Fruit fly (Drosophila melanogaster) whole organism, embryonic: Measurements from ENCODE around the gene CG13894.

ENCODE experiments used
- ATbp ChIP-seq: fragments of 200-800 bp; sonication (Bioruptor generic); optimal IDR thresholded peaks from 2 replicates; lab custom pipeline; 2017; ENCODE audit warnings: missing biosample characterization, mild to moderate bottlenecking, missing genetic modification characterization, missing genetic modification reagents
- CG10209 ChIP-seq: fragments of 200-800 bp; sonication (Bioruptor generic); optimal IDR thresholded peaks from 3 replicates; lab custom pipeline; 2017; ENCODE audit warnings: missing biosample characterization, mild to moderate bottlenecking, missing genetic modification characterization, missing genetic modification reagents
- CG10366 ChIP-seq: fragments of 200-800 bp; sonication (Bioruptor generic); IDR thresholded peaks from 2 replicates; pipeline ENCODE4 v1.3.6; 2022; ENCODE audit warnings: missing biosample characterization, missing genetic modification characterization
- CG11456 ChIP-seq: fragments of 200-800 bp; sonication (Bioruptor generic); IDR thresholded peaks from 3 replicates; pipeline ENCODE4 v1.3.6; 2022; ENCODE audit warnings: missing biosample characterization, missing genetic modification characterization
- CG12769 ChIP-seq: fragments of 200-800 bp; sonication (Bioruptor generic); optimal IDR thresholded peaks from 2 replicates; lab custom pipeline; 2019; ENCODE audit warnings: missing biosample characterization, mild to moderate bottlenecking, missing genetic modification characterization, moderate library complexity
- CG17359 ChIP-seq: fragments of 200-800 bp; sonication (Bioruptor generic); optimal IDR thresholded peaks from 3 replicates; lab custom pipeline; 2018; ENCODE audit warnings: missing biosample characterization, mild to moderate bottlenecking, missing genetic modification characterization, moderate library complexity
- CG17568 ChIP-seq: fragments of 200-800 bp; sonication (Bioruptor generic); optimal IDR thresholded peaks from 2 replicates; lab custom pipeline; 2018; ENCODE audit warnings: missing biosample characterization, mild to moderate bottlenecking, missing genetic modification characterization, moderate library complexity
- CG18262 ChIP-seq: fragments of 200-800 bp; optimal IDR thresholded peaks from 3 replicates; lab custom pipeline; 2019; ENCODE audit warnings: missing biosample characterization, mild to moderate bottlenecking, missing genetic modification characterization, moderate library complexity
- CG2129 ChIP-seq: fragments of 200-800 bp; sonication (Bioruptor generic); IDR thresholded peaks from 2 replicates; pipeline ENCODE4 v1.3.6; 2022; ENCODE audit warnings: missing biosample characterization, missing genetic modification characterization; ENCODE audit not compliant: partially characterized antibody
- CG2199 ChIP-seq: fragments of 200-800 bp; sonication (Bioruptor generic); IDR thresholded peaks from 3 replicates; pipeline ENCODE4 v1.3.6; 2022; ENCODE audit warnings: missing biosample characterization, missing genetic modification characterization
- CG32772 ChIP-seq: fragments of 200-800 bp; sonication (Bioruptor generic); IDR thresholded peaks from 2 replicates; pipeline ENCODE4 v1.3.6; 2022; ENCODE audit warnings: missing biosample characterization, missing genetic modification characterization
- CG5245 ChIP-seq: fragments of 200-800 bp; sonication (Bioruptor generic); optimal IDR thresholded peaks from 3 replicates; lab custom pipeline; 2016; ENCODE audit warnings: missing biosample characterization, missing genetic modification characterization
- CG6175 ChIP-seq: fragments of 200-800 bp; sonication (Bioruptor generic); IDR thresholded peaks from 3 replicates; pipeline ENCODE4 v1.3.6; 2022; ENCODE audit warnings: missing biosample characterization, missing genetic modification characterization
- CG6254 ChIP-seq: fragments of 200-800 bp; sonication (Bioruptor generic); optimal IDR thresholded peaks from 3 replicates; lab custom pipeline; 2017; ENCODE audit warnings: mild to moderate bottlenecking, missing biosample characterization, missing genetic modification reagents, missing genetic modification characterization
- CG7745 ChIP-seq: fragments of 200-800 bp; sonication (Bioruptor generic); optimal IDR thresholded peaks from 2 replicates; lab custom pipeline; 2018; ENCODE audit warnings: missing biosample characterization, mild to moderate bottlenecking, missing genetic modification characterization, moderate library complexity
- CG7963 ChIP-seq: fragments of 200-800 bp; sonication (Bioruptor generic); IDR thresholded peaks from 3 replicates; pipeline ENCODE4 v1.3.6; 2022; ENCODE audit warnings: missing biosample characterization, missing genetic modification characterization; ENCODE audit not compliant: partially characterized antibody
- Chrac-16 ChIP-seq: fragments of 200-800 bp; sonication (Bioruptor generic); optimal IDR thresholded peaks from 3 replicates; lab custom pipeline; 2016; ENCODE audit warnings: missing biosample characterization, missing genetic modification characterization
- HLHmδ ChIP-seq: fragments of 200-800 bp; sonication (Bioruptor generic); optimal IDR thresholded peaks from 2 replicates; lab custom pipeline; 2018; ENCODE audit warnings: missing biosample characterization, mild to moderate bottlenecking, missing genetic modification characterization, moderate library complexity
- Lhr ChIP-seq: fragments of 200-800 bp; sonication (Bioruptor generic); optimal IDR thresholded peaks from 3 replicates; lab custom pipeline; 2017; ENCODE audit warnings: mild to moderate bottlenecking, missing biosample characterization, missing genetic modification reagents, missing genetic modification characterization
- Myb ChIP-seq: fragments of 200-800 bp; sonication (Bioruptor generic); optimal IDR thresholded peaks from 2 replicates; lab custom pipeline; 2016; ENCODE audit warnings: missing biosample characterization, missing genetic modification characterization
- ac ChIP-seq: fragments of 200-800 bp; sonication (Bioruptor generic); optimal IDR thresholded peaks from 3 replicates; lab custom pipeline; 2017; ENCODE audit warnings: missing biosample characterization, mild to moderate bottlenecking, missing genetic modification characterization
- ap ChIP-seq: fragments of 200-800 bp; sonication (Bioruptor generic); IDR thresholded peaks from 2 replicates; pipeline ENCODE4 v1.3.6; 2022; ENCODE audit warnings: missing biosample characterization, missing genetic modification characterization
- cato ChIP-seq: fragments of 200-800 bp; sonication (Bioruptor generic); optimal IDR thresholded peaks from 2 replicates; lab custom pipeline; 2016; ENCODE audit warnings: missing biosample characterization, missing genetic modification characterization, borderline replicate concordance
- cg ChIP-seq: fragments of 200-800 bp; sonication (Bioruptor generic); optimal IDR thresholded peaks from 3 replicates; lab custom pipeline; 2019; ENCODE audit warnings: missing biosample characterization, mild to moderate bottlenecking, missing genetic modification characterization, moderate library complexity
- chm ChIP-seq: fragments of 200-800 bp; sonication (Bioruptor generic); IDR thresholded peaks from 2 replicates; pipeline ENCODE4 v1.3.6; 2022; ENCODE audit warnings: missing biosample characterization, missing genetic modification characterization
- ci ChIP-seq: fragments of 200-800 bp; sonication (Bioruptor generic); IDR thresholded peaks from 3 replicates; pipeline ENCODE4 v1.3.6; 2022; ENCODE audit warnings: missing biosample characterization, missing genetic modification characterization
- crol ChIP-seq: fragments of 200-800 bp; sonication (Bioruptor generic); IDR thresholded peaks from 2 replicates; pipeline ENCODE4 v1.3.6; 2022; ENCODE audit warnings: missing biosample characterization, missing genetic modification characterization
- fru ChIP-seq: fragments of >200 bp; optimal IDR thresholded peaks from 2 replicates; lab custom pipeline; 2017
- gcm2 ChIP-seq: fragments of 200-800 bp; sonication (Bioruptor generic); optimal IDR thresholded peaks from 2 replicates; lab custom pipeline; 2016; ENCODE audit warnings: missing biosample characterization, missing genetic modification characterization
- gem ChIP-seq: fragments of 200-800 bp; sonication (Bioruptor generic); optimal IDR thresholded peaks from 2 replicates; lab custom pipeline; 2019; ENCODE audit warnings: missing biosample characterization, mild to moderate bottlenecking, missing genetic modification characterization, moderate library complexity
- grau ChIP-seq: fragments of 200-800 bp; optimal IDR thresholded peaks from 3 replicates; lab custom pipeline; 2019; ENCODE audit warnings: missing biosample characterization, mild to moderate bottlenecking, missing genetic modification characterization, moderate library complexity
- h ChIP-seq: fragments of >200 bp; optimal IDR thresholded peaks from 2 replicates; lab custom pipeline; 2017
- kni ChIP-seq: fragments of 200-800 bp; sonication (Bioruptor generic); optimal IDR thresholded peaks from 3 replicates; lab custom pipeline; 2017; ENCODE audit warnings: mild to moderate bottlenecking, missing biosample characterization, missing genetic modification reagents, missing genetic modification characterization
- lov ChIP-seq, 2 experiments: fragments of 200-800 bp in 1 of 2; fragments of >200 bp in 1 of 2; sonication (Bioruptor generic) in 1 of 2; IDR thresholded peaks in 1 of 2; optimal IDR thresholded peaks in 1 of 2; 2 replicates in 1 of 2; 3 replicates in 1 of 2; pipeline versions ENCODE4 v1.3.6 to Lab custom; 2017 to 2022; ENCODE audit warnings: missing biosample characterization in 1 of 2, missing genetic modification characterization in 1 of 2
- pfk ChIP-seq: fragments of 200-800 bp; sonication (Bioruptor generic); optimal IDR thresholded peaks from 2 replicates; lab custom pipeline; 2018; ENCODE audit warnings: missing biosample characterization, mild to moderate bottlenecking, missing genetic modification characterization, moderate library complexity
- pros ChIP-seq: fragments of 200-800 bp; sonication (Bioruptor generic); optimal IDR thresholded peaks from 3 replicates; lab custom pipeline; 2019; ENCODE audit warnings: missing biosample characterization, mild to moderate bottlenecking, missing genetic modification characterization, moderate library complexity
- sens ChIP-seq: fragments of 200-800 bp; sonication (Bioruptor generic); peaks from one replicate; lab custom pipeline; 2016; ENCODE audit warnings: missing biosample characterization, missing genetic modification characterization
- sna ChIP-seq: fragments of 200-800 bp; sonication (Bioruptor generic); IDR thresholded peaks from 2 replicates; pipeline ENCODE4 v1.3.6; 2022; ENCODE audit warnings: missing biosample characterization, missing genetic modification characterization; ENCODE audit not compliant: partially characterized antibody
- sqz ChIP-seq: fragments of 200-800 bp; sonication (Bioruptor generic); optimal IDR thresholded peaks from 3 replicates; lab custom pipeline; 2018; ENCODE audit warnings: missing biosample characterization, mild to moderate bottlenecking, missing genetic modification characterization
- tll ChIP-seq, 2 experiments: fragments of 200-800 bp in 1 of 2; fragments of >200 bp in 1 of 2; sonication (Bioruptor generic) in 1 of 2; optimal IDR thresholded peaks; 2 replicates each; lab custom pipeline; 2017 to 2019; ENCODE audit warnings: missing biosample characterization in 2 of 2, missing genetic modification characterization in 2 of 2, mild to moderate bottlenecking in 1 of 2, moderate library complexity in 1 of 2
- tup ChIP-seq: fragments of 200-800 bp; sonication (Bioruptor generic); optimal IDR thresholded peaks from 2 replicates; lab custom pipeline; 2016; ENCODE audit warnings: missing biosample characterization, mild to moderate bottlenecking, missing genetic modification characterization, moderate library complexity
- twi ChIP-seq: fragments of 200-800 bp; optimal IDR thresholded peaks from 2 replicates; lab custom pipeline; 2019; ENCODE audit warnings: missing biosample characterization, mild to moderate bottlenecking, missing genetic modification characterization, moderate library complexity
- z ChIP-seq: fragments of 200-800 bp; sonication (Bioruptor generic); IDR thresholded peaks from 3 replicates; pipeline ENCODE4 v1.3.6; 2022; ENCODE audit warnings: missing biosample characterization, missing genetic modification characterization
- zen ChIP-seq: fragments of 200-800 bp; sonication (Bioruptor generic); optimal IDR thresholded peaks from 3 replicates; lab custom pipeline; 2018; ENCODE audit warnings: missing biosample characterization, mild to moderate bottlenecking, missing genetic modification characterization, moderate library complexity

Gene CG13894

DNA sequence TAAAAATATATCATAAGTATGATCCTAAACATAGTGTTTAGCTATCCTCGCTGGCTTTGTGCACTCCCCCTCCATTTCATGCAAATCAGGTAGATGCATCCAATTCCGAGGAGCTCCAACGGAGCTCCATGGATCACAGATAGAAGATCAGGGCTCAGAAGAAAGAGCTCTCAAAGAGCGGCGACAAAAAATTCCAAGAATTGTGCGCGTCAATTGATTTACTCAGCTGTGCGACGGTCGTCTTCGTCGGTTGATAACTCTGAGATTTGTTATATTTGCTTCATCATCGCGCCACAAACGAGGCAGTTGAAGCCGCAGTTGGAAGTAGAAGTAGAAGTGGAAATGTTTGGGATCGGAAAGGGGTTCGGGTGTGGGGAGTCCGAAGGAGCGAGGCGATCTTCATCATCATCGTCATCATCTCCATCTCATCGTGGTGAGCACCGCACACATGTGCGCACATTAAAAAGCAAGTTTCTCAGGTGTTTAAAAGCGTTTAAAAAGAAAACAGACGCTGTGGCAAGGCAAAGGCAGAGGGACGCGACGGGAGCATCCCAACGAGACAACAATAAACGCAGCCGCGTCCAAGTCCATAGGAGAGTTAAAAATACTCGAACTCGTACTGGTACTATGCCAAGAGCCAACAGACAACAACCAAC lies 34.4 kb upstream of the CG13894 start (continued):
- TF ChIP-seq HLHmδ (GFP tag; lab: Kevin White, UChicago) (no peak), kni (GFP tag; lab: Kevin White, UChicago) (peak; percentile 2), Myb (no peak), crol (GFP tag; lab: Robert Waterston, UW) (peak; percentile 41; the same call in 1 of the 2 replicates), tup (GFP tag; lab: Kevin White, UChicago) (no peak), twi (tag; lab: Kevin White, UChicago) (peak; percentile 32), chm (GFP tag; lab: Robert Waterston, UW) (0 out of 2 replicates have a peak, but pooled peaks have one; percentile 18), Chrac-16 (no peak), CG10366 (GFP tag; lab: Robert Waterston, UW) (no peak), pros (peak; percentile 36), fru (lab: Kevin White, UChicago) (no peak), CG2129 (GFP tag; lab: Robert Waterston, UW) (no peak), CG12769 (tag; lab: Kevin White, UChicago) (peak; percentile 52), CG6175 (GFP tag; lab: Robert Waterston, UW) (0 out of 3 replicates have a peak, but pooled peaks have one; percentile 54), lov (optimal IDR thresholded peaks at IDR 0.05; lab: Kevin White, UChicago) (no peak), lov (GFP tag; IDR thresholded peaks at IDR 0.05; lab: Robert Waterston, UW) (no peak), gem (tag; lab: Kevin White, UChicago) (no peak), sens (GFP tag; lab: Kevin White, UChicago) (peak; percentile 46), CG2199 (GFP tag; lab: Robert Waterston, UW) (0 out of 3 replicates have a peak, but pooled peaks have one; percentile 53), Lhr (GFP tag; lab: Kevin White, UChicago) (no peak), CG17568 (GFP tag; lab: Kevin White, UChicago) (no peak)

DNA sequence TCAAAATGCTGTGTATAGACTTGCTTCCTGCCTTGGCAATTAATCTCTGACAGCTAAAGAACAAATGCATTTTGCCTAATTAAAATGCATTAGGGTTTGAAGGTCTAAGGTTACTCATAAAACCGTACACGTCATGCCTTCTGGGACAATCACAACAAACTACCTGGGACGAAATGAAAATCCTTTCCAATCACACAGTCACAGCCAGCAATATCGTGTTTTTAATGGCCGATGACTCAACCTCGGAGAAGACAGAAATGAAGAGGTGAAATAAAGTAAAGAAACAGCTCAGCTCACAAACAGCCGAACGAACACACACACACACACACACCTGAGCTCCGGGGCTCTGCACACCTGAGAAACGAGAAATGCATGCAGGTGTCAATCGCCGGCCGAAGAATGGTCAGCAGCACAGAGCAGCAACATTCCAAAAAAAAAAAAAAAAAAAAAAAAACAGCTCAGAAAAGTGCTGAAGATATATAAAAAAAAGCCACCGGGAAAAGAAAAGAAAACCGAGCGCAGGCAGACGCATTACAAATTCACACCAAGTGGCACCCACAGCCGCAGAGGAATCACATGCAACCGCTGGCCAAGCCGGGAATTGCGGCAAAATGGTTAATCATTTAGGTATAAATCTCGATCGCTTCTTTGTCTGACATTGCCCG lies 33.5 kb upstream of the CG13894 start:
- no peak for TF ChIP-seq CG11456 (GFP tag; lab: Robert Waterston, UW)
- peak; percentile 48; the same call in 1 of the 3 replicates for TF ChIP-seq ci (GFP tag; lab: Robert Waterston, UW)
- peak in 1 of 2 experiments; percentile 88 for TF ChIP-seq tll (GFP tag; optimal IDR thresholded peaks at IDR 0.05; lab: Kevin White, UChicago)
- peak; percentile 7 for TF ChIP-seq CG17359
- peak; percentile 65; the same call in 1 of the 3 replicates for TF ChIP-seq z (GFP tag; lab: Robert Waterston, UW)
- TF ChIP-seq gcm2 (GFP tag; lab: Kevin White, UChicago) = no peak
- TF ChIP-seq sens (GFP tag; lab: Kevin White, UChicago) = peak; percentile 65
- TF ChIP-seq cg (GFP tag; lab: Kevin White, UChicago) = peak; percentile 27
- peak; percentile 52 for TF ChIP-seq zen (tag; lab: Kevin White, UChicago)
- 0 out of 2 replicates have a peak, but pooled peaks have one; percentile 37 for TF ChIP-seq chm (GFP tag; lab: Robert Waterston, UW)
- TF ChIP-seq kni (GFP tag; lab: Kevin White, UChicago) = peak; percentile 67
- TF ChIP-seq CG7963 (GFP tag; lab: Robert Waterston, UW) = no peak
- TF ChIP-seq CG32772 (GFP tag; lab: Robert Waterston, UW) = peak; percentile 62; the same call in 1 of the 2 replicates
- TF ChIP-seq pros = peak; percentile 55
- 0 out of 3 replicates have a peak, but pooled peaks have one; percentile 7 for TF ChIP-seq CG2199 (GFP tag; lab: Robert Waterston, UW)
- peak; percentile 77 for TF ChIP-seq sqz (GFP tag; lab: Kevin White, UChicago)
- TF ChIP-seq h (lab: Kevin White, UChicago) = no peak
- peak; percentile 22 for TF ChIP-seq ac (GFP tag; lab: Kevin White, UChicago)

DNA sequence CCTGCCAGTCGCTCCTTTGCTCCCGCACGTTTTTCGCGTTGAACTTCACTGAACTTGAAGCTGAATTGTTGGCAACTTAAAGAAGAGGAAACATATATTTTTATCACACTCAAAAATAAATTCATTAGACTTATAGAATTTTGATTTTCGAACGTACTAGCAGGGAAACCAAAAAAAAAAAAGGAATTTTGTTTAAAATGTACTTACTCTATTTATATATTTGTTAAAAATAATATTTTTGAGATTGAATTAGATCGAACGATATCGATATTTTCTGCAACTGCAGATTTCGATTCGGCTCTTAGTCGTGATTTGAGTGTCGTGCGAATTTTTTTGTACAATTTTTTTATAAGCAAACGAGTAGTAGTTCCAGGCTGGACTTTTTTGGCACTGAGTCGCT lies 32.5 kb upstream of the CG13894 start:
- no peak for TF ChIP-seq ATbp
- TF ChIP-seq tll (GFP tag; optimal IDR thresholded peaks at IDR 0.05; lab: Kevin White, UChicago) = no peak
- TF ChIP-seq CG5245 = no peak
- TF ChIP-seq CG18262 = no peak
- no peak for TF ChIP-seq cato
- no peak for TF ChIP-seq ap (GFP tag; lab: Robert Waterston, UW)
- no peak for TF ChIP-seq CG7745
- TF ChIP-seq grau = no peak
- TF ChIP-seq CG6254 (GFP tag; lab: Kevin White, UChicago) = no peak
- no peak for TF ChIP-seq sna (GFP tag; lab: Robert Waterston, UW)
- no peak for TF ChIP-seq pfk
- TF ChIP-seq CG10209 = no peak
